Fruit fly (Drosophila melanogaster) whole organism, embryonic: ENCODE results near the gene Pa1.

Experiments used
- Atf6 ChIP-seq: fragments of 200-800 bp; sonication (Bioruptor generic); IDR thresholded peaks from 2 replicates; pipeline ENCODE4 v1.3.6; 2022; ENCODE audit warnings: missing biosample characterization, missing genetic modification characterization
- Awh ChIP-seq: fragments of 200-800 bp; sonication (Bioruptor generic); IDR thresholded peaks from 2 replicates; pipeline ENCODE4, ENCODE4 v1.3.6; 2022; ENCODE audit warnings: missing biosample characterization, missing genetic modification characterization
- BtbVII ChIP-seq: fragments of 200-800 bp; sonication (Bioruptor generic); optimal IDR thresholded peaks from 3 replicates; lab custom pipeline; 2017; ENCODE audit warnings: missing biosample characterization, mild to moderate bottlenecking, missing genetic modification characterization
- CG10321 ChIP-seq: fragments of 200-800 bp; sonication (Bioruptor generic); IDR thresholded peaks from 2 replicates; pipeline ENCODE4 v1.3.6; 2022; ENCODE audit warnings: missing biosample characterization, missing genetic modification characterization
- CG10431 ChIP-seq: fragments of 200-800 bp; sonication (Bioruptor generic); optimal IDR thresholded peaks from 3 replicates; lab custom pipeline; 2018; ENCODE audit warnings: missing biosample characterization, mild to moderate bottlenecking, missing genetic modification characterization
- CG11093 ChIP-seq: fragments of 200-800 bp; sonication (Bioruptor generic); IDR thresholded peaks from 3 replicates; pipeline ENCODE4 v1.3.6; 2022; ENCODE audit warnings: missing biosample characterization, missing genetic modification characterization
- CG11456 ChIP-seq: fragments of 200-800 bp; sonication (Bioruptor generic); IDR thresholded peaks from 3 replicates; pipeline ENCODE4 v1.3.6; 2022; ENCODE audit warnings: missing biosample characterization, missing genetic modification characterization
- CG13123 ChIP-seq: fragments of 200-800 bp; sonication (Bioruptor generic); optimal IDR thresholded peaks from 2 replicates; lab custom pipeline; 2016; ENCODE audit warnings: missing biosample characterization, missing genetic modification characterization
- CG13775 ChIP-seq: fragments of 200-800 bp; sonication (Bioruptor generic); optimal IDR thresholded peaks from 3 replicates; lab custom pipeline; 2017; ENCODE audit warnings: missing biosample characterization, mild to moderate bottlenecking, missing genetic modification characterization
- CG14667 ChIP-seq: fragments of 200-800 bp; sonication (Bioruptor generic); IDR thresholded peaks from 2 replicates; pipeline ENCODE4 v1.3.6; 2022; ENCODE audit warnings: missing biosample characterization, missing genetic modification characterization
- CG14860 ChIP-seq: fragments of 200-800 bp; sonication (Bioruptor generic); IDR thresholded peaks from 3 replicates; pipeline ENCODE4 v1.3.6; 2022; ENCODE audit warnings: missing biosample characterization, missing genetic modification characterization; ENCODE audit not compliant: partially characterized antibody
- CG17568 ChIP-seq: fragments of 200-800 bp; sonication (Bioruptor generic); optimal IDR thresholded peaks from 2 replicates; lab custom pipeline; 2018; ENCODE audit warnings: missing biosample characterization, mild to moderate bottlenecking, missing genetic modification characterization, moderate library complexity
- CG17802 ChIP-seq: fragments of 200-800 bp; sonication (Bioruptor generic); optimal IDR thresholded peaks from 2 replicates; lab custom pipeline; 2018; ENCODE audit warnings: missing biosample characterization, mild to moderate bottlenecking, missing genetic modification characterization, moderate library complexity
- CG2199 ChIP-seq: fragments of 200-800 bp; sonication (Bioruptor generic); IDR thresholded peaks from 3 replicates; pipeline ENCODE4 v1.3.6; 2022; ENCODE audit warnings: missing biosample characterization, missing genetic modification characterization
- CG2678 ChIP-seq: fragments of 200-800 bp; sonication (Bioruptor generic); optimal IDR thresholded peaks from 3 replicates; lab custom pipeline; 2019; ENCODE audit warnings: missing biosample characterization, mild to moderate bottlenecking, missing genetic modification characterization, moderate library complexity
- CG2875 ChIP-seq: fragments of 200-800 bp; sonication (Bioruptor generic); optimal IDR thresholded peaks from 2 replicates; lab custom pipeline; 2017; ENCODE audit warnings: missing biosample characterization, mild to moderate bottlenecking, missing genetic modification characterization, missing genetic modification reagents
- CG31388 ChIP-seq: fragments of 200-800 bp; sonication (Bioruptor generic); optimal IDR thresholded peaks from 2 replicates; lab custom pipeline; 2016; ENCODE audit warnings: missing biosample characterization, missing genetic modification characterization
- CG34376 ChIP-seq: fragments of 200-800 bp; sonication (Bioruptor generic); optimal IDR thresholded peaks from 2 replicates; lab custom pipeline; 2018; ENCODE audit warnings: missing biosample characterization, mild to moderate bottlenecking, missing genetic modification characterization
- CG42726 ChIP-seq: fragments of 200-800 bp; sonication (Bioruptor generic); IDR thresholded peaks from 2 replicates; pipeline ENCODE4 v1.3.6; 2022; ENCODE audit warnings: missing biosample characterization, missing genetic modification characterization; ENCODE audit not compliant: partially characterized antibody
- CG4360 ChIP-seq: fragments of 200-800 bp; sonication (Bioruptor generic); IDR thresholded peaks from 2 replicates; pipeline ENCODE4 v1.3.6; 2022; ENCODE audit warnings: missing biosample characterization, missing genetic modification characterization
- CG4854 ChIP-seq: fragments of 200-800 bp; sonication (Bioruptor generic); optimal IDR thresholded peaks from 2 replicates; lab custom pipeline; 2016; ENCODE audit warnings: missing biosample characterization, missing genetic modification characterization, inconsistent platforms
- CG6791 ChIP-seq: fragments of 200-800 bp; sonication (Bioruptor generic); IDR thresholded peaks from 3 replicates; pipeline ENCODE4 v1.3.6; 2022; ENCODE audit warnings: missing biosample characterization, missing genetic modification characterization; ENCODE audit not compliant: partially characterized antibody
- CG7745 ChIP-seq: fragments of 200-800 bp; sonication (Bioruptor generic); optimal IDR thresholded peaks from 2 replicates; lab custom pipeline; 2018; ENCODE audit warnings: missing biosample characterization, mild to moderate bottlenecking, missing genetic modification characterization, moderate library complexity
- CG7786 ChIP-seq: fragments of 200-800 bp; sonication (Bioruptor generic); optimal IDR thresholded peaks from 2 replicates; lab custom pipeline; 2016; ENCODE audit warnings: missing biosample characterization, missing genetic modification characterization
- D19A ChIP-seq: fragments of 200-800 bp; optimal IDR thresholded peaks from 3 replicates; lab custom pipeline; 2019; ENCODE audit warnings: missing biosample characterization, mild to moderate bottlenecking, missing genetic modification characterization, moderate library complexity
- Dad ChIP-seq: fragments of 200-800 bp; sonication (Bioruptor generic); optimal IDR thresholded peaks from 3 replicates; lab custom pipeline; 2016; ENCODE audit warnings: missing biosample characterization, missing genetic modification characterization
- Dbx ChIP-seq: fragments of 200-800 bp; sonication (Bioruptor generic); IDR thresholded peaks from 3 replicates; pipeline ENCODE4 v1.3.6; 2022; ENCODE audit warnings: missing biosample characterization, missing genetic modification characterization
- HHEX ChIP-seq: fragments of 200-800 bp; sonication (Bioruptor generic); optimal IDR thresholded peaks from 3 replicates; lab custom pipeline; 2017; ENCODE audit warnings: missing biosample characterization, mild to moderate bottlenecking, missing genetic modification characterization, missing genetic modification reagents
- Hey ChIP-seq: fragments of 200-800 bp; sonication (Bioruptor generic); optimal IDR thresholded peaks from 3 replicates; lab custom pipeline; 2018; ENCODE audit warnings: missing biosample characterization, mild to moderate bottlenecking, missing genetic modification characterization
- HmgD ChIP-seq: fragments of 200-800 bp; sonication (Bioruptor generic); optimal IDR thresholded peaks from 3 replicates; lab custom pipeline; 2016; ENCODE audit warnings: missing biosample characterization, missing genetic modification characterization
- Kr ChIP-seq: fragments of 200-800 bp; sonication (Bioruptor generic); optimal IDR thresholded peaks from 2 replicates; lab custom pipeline; 2017; ENCODE audit warnings: missing biosample characterization, mild to moderate bottlenecking, missing genetic modification characterization
- Mes4 ChIP-seq: fragments of 200-800 bp; sonication (Bioruptor generic); optimal IDR thresholded peaks from 2 replicates; lab custom pipeline; 2016; ENCODE audit warnings: missing biosample characterization, missing genetic modification characterization
- Opbp ChIP-seq: fragments of 200-800 bp; sonication (Bioruptor generic); IDR thresholded peaks from 3 replicates; pipeline ENCODE4 v1.3.6; 2022; ENCODE audit warnings: missing biosample characterization, missing genetic modification characterization; ENCODE audit not compliant: partially characterized antibody
- Spps ChIP-seq: fragments of 200-800 bp; sonication (Bioruptor generic); optimal IDR thresholded peaks from 2 replicates; lab custom pipeline; 2018; ENCODE audit warnings: missing biosample characterization, mild to moderate bottlenecking, missing genetic modification characterization
- Vsx1 ChIP-seq: fragments of 200-800 bp; sonication (Bioruptor generic); optimal IDR thresholded peaks from 2 replicates; lab custom pipeline; 2017; ENCODE audit warnings: missing biosample characterization, mild to moderate bottlenecking, missing genetic modification characterization, missing genetic modification reagents
- bab2 ChIP-seq: fragments of 200-800 bp; sonication (Bioruptor generic); optimal IDR thresholded peaks from 2 replicates; lab custom pipeline; 2016; ENCODE audit warnings: missing biosample characterization, missing genetic modification characterization
- bowl ChIP-seq: fragments of 200-800 bp; sonication (Bioruptor generic); IDR thresholded peaks from 2 replicates; pipeline ENCODE4 v1.3.6; 2022; ENCODE audit warnings: missing biosample characterization, missing genetic modification characterization
- gem ChIP-seq: fragments of 200-800 bp; sonication (Bioruptor generic); optimal IDR thresholded peaks from 2 replicates; lab custom pipeline; 2019; ENCODE audit warnings: missing biosample characterization, mild to moderate bottlenecking, missing genetic modification characterization, moderate library complexity
- gsb-n ChIP-seq: fragments of 200-800 bp; sonication (Bioruptor generic); optimal IDR thresholded peaks from 3 replicates; lab custom pipeline; 2018; ENCODE audit warnings: missing biosample characterization, mild to moderate bottlenecking, missing genetic modification characterization
- h ChIP-seq: fragments of >200 bp; optimal IDR thresholded peaks from 2 replicates; lab custom pipeline; 2017
- klu ChIP-seq: fragments of 200-800 bp; sonication (Bioruptor generic); IDR thresholded peaks from 2 replicates; pipeline ENCODE4 v1.3.6; 2022; ENCODE audit warnings: missing biosample characterization, missing genetic modification characterization
- lola ChIP-seq, 3 experiments: fragments of >200 bp in 2 of 3; fragments of 200-800 bp in 1 of 3; sonication (Bioruptor generic) in 1 of 3; optimal IDR thresholded peaks; 2 replicates each; lab custom pipeline; 2017 to 2019; ENCODE audit warnings: missing biosample characterization in 3 of 3, missing genetic modification characterization in 3 of 3, mild to moderate bottlenecking in 1 of 3, moderate library complexity in 1 of 3
- nom ChIP-seq: fragments of 200-800 bp; sonication (Bioruptor generic); optimal IDR thresholded peaks from 2 replicates; lab custom pipeline; 2017; ENCODE audit warnings: missing biosample characterization, missing genetic modification characterization, mild to moderate bottlenecking, moderate library complexity, missing genetic modification reagents
- onecut ChIP-seq: fragments of 200-800 bp; sonication (Bioruptor generic); IDR thresholded peaks from 2 replicates; pipeline ENCODE4 v1.3.6; 2022; ENCODE audit warnings: missing biosample characterization, missing genetic modification characterization
- salm ChIP-seq: fragments of 200-800 bp; sonication (Bioruptor generic); optimal IDR thresholded peaks from 2 replicates; lab custom pipeline; 2018; ENCODE audit warnings: missing biosample characterization, mild to moderate bottlenecking, missing genetic modification characterization
- schlank ChIP-seq: fragments of 200-800 bp; sonication (Bioruptor generic); optimal IDR thresholded peaks from 2 replicates; lab custom pipeline; 2018; ENCODE audit warnings: missing biosample characterization, mild to moderate bottlenecking, missing genetic modification characterization
- unc-4 ChIP-seq: fragments of 200-800 bp; sonication (Bioruptor generic); IDR thresholded peaks from 2 replicates; pipeline ENCODE4 v1.3.6; 2022; ENCODE audit warnings: missing biosample characterization, missing genetic modification characterization; ENCODE audit not compliant: partially characterized antibody
- vnd ChIP-seq: fragments of 200-800 bp; sonication (Bioruptor generic); IDR thresholded peaks from 3 replicates; pipeline ENCODE4 v1.3.6; 2022; ENCODE audit warnings: missing biosample characterization, missing genetic modification characterization; ENCODE audit not compliant: partially characterized antibody
- wor ChIP-seq: fragments of 200-800 bp; sonication (Bioruptor generic); IDR thresholded peaks from 2 replicates; pipeline ENCODE4 v1.3.6; 2022; ENCODE audit warnings: missing biosample characterization, missing genetic modification characterization

The Pa1 gene

DNA sequence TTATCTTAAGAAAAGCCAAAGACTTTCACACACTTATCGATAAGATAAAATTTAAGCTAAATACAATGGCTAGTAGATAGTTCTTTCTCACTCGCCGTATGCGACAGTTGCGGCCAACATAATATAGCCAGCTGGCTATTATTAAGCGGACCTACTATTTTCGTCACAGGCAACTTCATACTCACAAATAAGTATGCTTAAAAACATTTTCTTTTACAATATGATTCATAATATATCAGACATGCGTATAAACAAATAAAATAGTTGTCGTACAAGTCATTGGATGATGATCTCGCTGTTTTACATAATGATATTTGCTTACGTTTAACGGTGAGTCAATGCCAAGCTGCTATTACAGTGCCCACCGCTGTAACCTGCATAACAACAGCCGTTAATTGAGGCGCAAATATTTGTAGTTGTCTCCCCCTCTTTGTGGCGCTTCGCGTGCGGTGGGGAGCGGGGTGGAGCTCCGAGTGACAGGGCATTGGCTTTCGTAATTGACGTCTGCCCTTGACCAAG lies 32.8 kb upstream of the Pa1 start (continued):
- TF ChIP-seq CG11456 (GFP tag; lab: Robert Waterston, UW) (no peak; the same call in 2 of the 3 replicates), Kr (GFP tag; lab: Kevin White, UChicago) (no peak), CG17802 (peak; percentile 3), Awh (peak; percentile 69; the same call in 1 of the 2 replicates), CG4360 (GFP tag; lab: Robert Waterston, UW) (no peak), Mes4 (GFP tag; lab: Kevin White, UChicago) (peak; percentile 67), schlank (tag; lab: Kevin White, UChicago) (peak; percentile 65), CG7745 (tag; lab: Kevin White, UChicago) (no peak), wor (GFP tag; lab: Robert Waterston, UW) (peak; percentile 24; the same call in 1 of the 2 replicates), CG34376 (GFP tag; lab: Kevin White, UChicago) (peak; percentile 54), CG31388 (GFP tag; lab: Kevin White, UChicago) (no peak), bowl (no peak), unc-4 (GFP tag; lab: Robert Waterston, UW) (no peak), HHEX (peak; percentile 70), Atf6 (peak; percentile 67), CG7786 (GFP tag; lab: Kevin White, UChicago) (peak; percentile 52), D19A (tag; lab: Kevin White, UChicago) (peak; percentile 60), Dad (GFP tag; lab: Kevin White, UChicago) (peak; percentile 9), CG13123 (GFP tag; lab: Kevin White, UChicago) (no peak), CG14860 (GFP tag; lab: Robert Waterston, UW) (no peak), BtbVII (GFP tag; lab: Kevin White, UChicago) (peak; percentile 59), Spps (tag; lab: Kevin White, UChicago) (peak; percentile 19), Hey (no peak), Vsx1 (GFP tag; lab: Kevin White, UChicago) (no peak), nom (GFP tag; lab: Kevin White, UChicago) (peak; percentile 43), CG42726 (GFP tag; lab: Robert Waterston, UW) (no peak), CG6791 (GFP tag; lab: Robert Waterston, UW) (no peak), vnd (GFP tag; lab: Robert Waterston, UW) (no peak), CG10431 (GFP tag; lab: Kevin White, UChicago) (no peak), salm (tag; lab: Kevin White, UChicago) (peak; percentile 64), gem (tag; lab: Kevin White, UChicago) (peak; percentile 82), gsb-n (tag; lab: Kevin White, UChicago) (no peak), onecut (GFP tag; lab: Robert Waterston, UW) (peak; percentile 41; the same call in 1 of the 2 replicates), CG17568 (GFP tag; lab: Kevin White, UChicago) (no peak), CG13775 (GFP tag; lab: Kevin White, UChicago) (peak; percentile 45), Opbp (GFP tag; lab: Robert Waterston, UW) (no peak), klu (GFP tag; lab: Robert Waterston, UW) (0 out of 2 replicates have a peak, but pooled peaks have one; percentile 19), CG4854 (GFP tag; lab: Kevin White, UChicago) (peak; percentile 23), CG2875 (GFP tag; lab: Kevin White, UChicago) (peak; percentile 17), HmgD (peak; percentile 7), CG2678 (tag; lab: Kevin White, UChicago) (peak; percentile 84), CG14667 (peak; percentile 40; the same call in 1 of the 2 replicates), CG10321 (no peak), CG2199 (GFP tag; lab: Robert Waterston, UW) (no peak), h (lab: Kevin White, UChicago) (no peak), CG11093 (GFP tag; lab: Robert Waterston, UW) (0 out of 3 replicates have a peak, but pooled peaks have one; percentile 51), lola (GFP tag; optimal IDR thresholded peaks at IDR 0.05; lab: Kevin White, UChicago) (peak in 1 of 3 experiments; percentile 50), bab2 (GFP tag; lab: Kevin White, UChicago) (peak; percentile 57), Dbx (GFP tag; lab: Robert Waterston, UW) (peak; percentile 56; the same call in 1 of the 3 replicates)
